Fruit fly (Drosophila melanogaster): ENCODE data around the gene CG44040.

dm6 chr3R:15356152-15356551 is 36.0 kb downstream of the CG44040 start:
- TF ChIP-seq Hr96 (GFP tag; optimal IDR thresholded peaks at IDR 0.05): no peak
- TF ChIP-seq CG14711 (tag; optimal IDR thresholded peaks at IDR 0.05): no peak
- TF ChIP-seq CG33017 (tag; optimal IDR thresholded peaks at IDR 0.05): no peak
- TF ChIP-seq pad (GFP tag; optimal IDR thresholded peaks at IDR 0.05): no peak
- TF ChIP-seq CG5204 (GFP tag; optimal IDR thresholded peaks at IDR 0.05): no peak
- no peak for TF ChIP-seq Crg-1 (GFP tag; optimal IDR thresholded peaks at IDR 0.05)
- no peak for TF ChIP-seq Clk (GFP tag; optimal IDR thresholded peaks at IDR 0.05)

Measured in whole organism, adult.